Fruit fly (Drosophila melanogaster) Kc167 (cell line): ENCODE measurements around the gene Bmcp.

Experiments used
- h ChIP-seq: fragments of >200 bp; optimal IDR thresholded peaks from 3 replicates; lab custom pipeline; 2018; ENCODE audit warnings: missing external identifiers
- insv ChIP-seq: fragments of >200 bp; optimal IDR thresholded peaks from 3 replicates; lab custom pipeline; 2018; ENCODE audit warnings: missing external identifiers
- psq ChIP-seq: fragments of >200 bp; optimal IDR thresholded peaks from 2 replicates; lab custom pipeline; 2017; ENCODE audit warnings: missing external identifiers

- TF ChIP-seq h (no peak), insv (lab: Kevin White, UChicago) (no peak), psq (no peak)
Measured at dm6 chr3L:11695063-11695462, 25.7 kb upstream of the Bmcp start.
